Fruit fly (Drosophila melanogaster) S2 (cell line): Measurements from ENCODE around the gene CG14411.

Experiments
- CG8478 ChIP-seq: fragments of >200 bp; optimal IDR thresholded peaks from 2 replicates; lab custom pipeline; 2018
- CTCF ChIP-seq, 2 experiments: fragments of >200 bp; optimal IDR thresholded peaks; 2 replicates each; lab custom pipeline; 2018

DNA sequence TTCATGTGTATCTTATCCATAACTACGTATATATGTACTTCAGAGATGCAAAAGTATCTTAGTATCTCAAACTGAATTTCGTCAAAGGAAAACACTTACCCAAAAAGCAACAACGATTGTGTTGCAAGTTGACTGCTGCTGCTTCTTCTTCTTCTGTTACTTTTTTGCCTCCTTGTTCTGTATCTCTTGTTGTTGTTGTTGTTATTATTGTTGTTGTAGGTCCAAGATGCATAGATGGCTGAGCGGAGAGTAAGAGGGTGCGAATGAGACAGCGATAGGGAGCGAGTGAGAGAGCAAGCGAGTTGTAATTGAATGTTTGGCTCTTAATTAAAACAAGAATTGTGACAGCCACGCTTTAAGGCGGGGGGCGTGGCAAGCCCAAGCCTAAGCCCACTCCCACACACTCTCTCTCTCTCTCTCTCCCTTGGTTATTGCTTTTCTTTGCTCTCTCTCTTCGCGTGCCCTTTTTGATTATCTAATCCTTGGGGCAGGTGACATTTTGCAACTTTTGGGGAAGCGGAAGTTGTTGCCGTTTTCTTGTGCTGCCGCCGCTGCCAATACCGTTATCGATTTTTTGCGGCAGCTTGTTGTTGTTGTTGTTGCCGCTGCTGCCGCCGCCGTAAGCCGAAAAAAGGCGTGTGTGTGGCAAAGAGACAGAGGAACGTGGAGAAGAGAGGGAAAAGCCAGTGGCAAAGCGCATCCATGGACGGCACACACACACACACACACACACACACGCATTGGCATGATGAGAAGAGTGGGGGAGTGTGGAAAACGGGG, 7.6 kb upstream of the CG14411 start:
- TF ChIP-seq CTCF (optimal IDR thresholded peaks at IDR 0.05; lab: Kevin White, UChicago) = no peak
- TF ChIP-seq CG8478 (lab: Kevin White, UChicago) = no peak
